Fruit fly (Drosophila melanogaster) whole organism, pupa: ENCODE data around the gene Ccn.

Source experiments
- CG10348 ChIP-seq: fragments of 200-800 bp; sonication (Bioruptor generic); IDR thresholded peaks from 2 replicates; pipeline ENCODE4 v1.3.6; 2022; ENCODE audit warnings: missing biosample characterization, missing genetic modification characterization
- CG12605 ChIP-seq: fragments of 200-800 bp; sonication (Bioruptor generic); IDR thresholded peaks from 2 replicates; pipeline ENCODE4 v1.3.6; 2022; ENCODE audit warnings: missing biosample characterization, missing genetic modification characterization
- CG13204 ChIP-seq: fragments of 200-800 bp; sonication (Bioruptor generic); optimal IDR thresholded peaks from 2 replicates; lab custom pipeline; 2018; ENCODE audit warnings: missing biosample characterization, mild to moderate bottlenecking, missing genetic modification characterization, moderate library complexity
- CG14655 ChIP-seq: fragments of 200-800 bp; sonication (Bioruptor generic); optimal IDR thresholded peaks from 3 replicates; lab custom pipeline; 2017; ENCODE audit warnings: mild to moderate bottlenecking, missing biosample characterization, missing genetic modification reagents, missing genetic modification characterization
- CG15710 ChIP-seq: fragments of 200-800 bp; sonication (Bioruptor generic); optimal IDR thresholded peaks from 2 replicates; lab custom pipeline; 2018; ENCODE audit warnings: missing biosample characterization, mild to moderate bottlenecking, missing genetic modification characterization, moderate library complexity
- CG17806 ChIP-seq: fragments of 200-800 bp; sonication (Bioruptor generic); optimal IDR thresholded peaks from 2 replicates; lab custom pipeline; 2018; ENCODE audit warnings: missing biosample characterization, mild to moderate bottlenecking, missing genetic modification characterization, moderate library complexity
- CG32121 ChIP-seq: fragments of 200-800 bp; sonication (Bioruptor generic); IDR thresholded peaks from 2 replicates; pipeline ENCODE4 v1.3.6; 2022; ENCODE audit warnings: missing biosample characterization, missing genetic modification characterization
- CG34367 ChIP-seq: fragments of 200-800 bp; sonication (Bioruptor generic); optimal IDR thresholded peaks from 2 replicates; lab custom pipeline; 2018; ENCODE audit warnings: missing biosample characterization, mild to moderate bottlenecking, missing genetic modification characterization
- CG4496 ChIP-seq: fragments of 200-800 bp; sonication (Bioruptor generic); IDR thresholded peaks from 3 replicates; pipeline ENCODE4 v1.3.6; 2022; ENCODE audit warnings: missing biosample characterization, missing genetic modification characterization
- CG8159 ChIP-seq: fragments of 200-800 bp; sonication (Bioruptor generic); optimal IDR thresholded peaks from 3 replicates; lab custom pipeline; 2018; ENCODE audit warnings: missing biosample characterization, mild to moderate bottlenecking, missing genetic modification characterization, moderate library complexity
- CG8301 ChIP-seq: fragments of 200-800 bp; sonication (Bioruptor generic); optimal IDR thresholded peaks from 2 replicates; lab custom pipeline; 2018; ENCODE audit warnings: missing biosample characterization, mild to moderate bottlenecking, missing genetic modification characterization
- CG9948 ChIP-seq: fragments of 200-800 bp; sonication (Bioruptor generic); optimal IDR thresholded peaks from 2 replicates; lab custom pipeline; 2018; ENCODE audit warnings: missing biosample characterization, mild to moderate bottlenecking, missing genetic modification characterization, moderate library complexity
- D1 ChIP-seq: fragments of 200-800 bp; sonication (Bioruptor generic); optimal IDR thresholded peaks from 2 replicates; lab custom pipeline; 2018; ENCODE audit warnings: missing biosample characterization, mild to moderate bottlenecking, missing genetic modification characterization, moderate library complexity
- EcR ChIP-seq: fragments of 200-800 bp; sonication (Bioruptor generic); optimal IDR thresholded peaks from 3 replicates; lab custom pipeline; 2019; ENCODE audit warnings: missing biosample characterization, missing genetic modification characterization, mild to moderate bottlenecking, moderate library complexity, missing genetic modification reagents
- Ets98B ChIP-seq: fragments of 200-800 bp; sonication (Bioruptor generic); IDR thresholded peaks from 2 replicates; pipeline ENCODE4 v1.3.6; 2022; ENCODE audit warnings: missing biosample characterization, missing genetic modification characterization
- Pif1A ChIP-seq: fragments of 200-800 bp; sonication (Bioruptor generic); optimal IDR thresholded peaks from 3 replicates; lab custom pipeline; 2016; ENCODE audit warnings: missing biosample characterization, missing genetic modification characterization
- Pif1B ChIP-seq: fragments of 200-800 bp; sonication (Bioruptor generic); optimal IDR thresholded peaks from 3 replicates; lab custom pipeline; 2016; ENCODE audit warnings: missing biosample characterization, missing genetic modification characterization
- Snoo ChIP-seq: fragments of 200-800 bp; sonication (Bioruptor generic); optimal IDR thresholded peaks from 3 replicates; lab custom pipeline; 2017; ENCODE audit warnings: missing biosample characterization, mild to moderate bottlenecking, missing genetic modification characterization, inconsistent platforms
- fd96Ca ChIP-seq: fragments of 200-800 bp; sonication (Bioruptor generic); IDR thresholded peaks from 3 replicates; pipeline ENCODE4 v1.3.6; 2022; ENCODE audit warnings: missing biosample characterization, missing genetic modification characterization
- gl ChIP-seq: fragments of 200-800 bp; sonication (Bioruptor generic); optimal IDR thresholded peaks from 2 replicates; lab custom pipeline; 2018; ENCODE audit warnings: missing biosample characterization, mild to moderate bottlenecking, missing genetic modification characterization
- rn ChIP-seq: fragments of 200-800 bp; sonication (Bioruptor generic); IDR thresholded peaks from 2 replicates; pipeline ENCODE4 v1.3.6; 2022; ENCODE audit warnings: missing biosample characterization, missing genetic modification characterization

Ccn gene

DNA sequence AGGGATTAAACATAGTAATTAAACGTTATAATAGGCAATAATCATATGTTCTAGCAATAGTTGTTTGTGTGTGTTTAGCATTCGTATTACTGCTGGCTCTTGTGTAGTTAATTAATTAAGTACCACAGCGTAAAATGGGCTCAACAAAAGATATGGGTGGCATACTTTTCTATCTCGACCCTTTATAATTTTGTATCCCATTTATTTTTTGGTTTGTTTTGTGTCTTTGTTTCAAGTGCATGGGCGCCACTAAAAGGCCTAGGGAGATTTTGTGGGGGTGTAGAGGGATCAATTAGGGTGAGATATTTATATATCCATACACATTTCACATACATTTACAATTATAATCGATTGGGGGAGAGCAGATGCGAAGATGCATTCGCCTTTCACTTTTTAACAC is 42.3 kb upstream of the Ccn start:
- TF ChIP-seq gl (no peak), Snoo (tag; lab: Kevin White, UChicago) (no peak), fd96Ca (no peak), Ets98B (GFP tag; lab: Robert Waterston, UW) (no peak), D1 (tag; lab: Kevin White, UChicago) (no peak), CG10348 (GFP tag; lab: Robert Waterston, UW) (no peak), CG4496 (GFP tag; lab: Robert Waterston, UW) (no peak), Pif1A (GFP tag; lab: Kevin White, UChicago) (no peak)

DNA sequence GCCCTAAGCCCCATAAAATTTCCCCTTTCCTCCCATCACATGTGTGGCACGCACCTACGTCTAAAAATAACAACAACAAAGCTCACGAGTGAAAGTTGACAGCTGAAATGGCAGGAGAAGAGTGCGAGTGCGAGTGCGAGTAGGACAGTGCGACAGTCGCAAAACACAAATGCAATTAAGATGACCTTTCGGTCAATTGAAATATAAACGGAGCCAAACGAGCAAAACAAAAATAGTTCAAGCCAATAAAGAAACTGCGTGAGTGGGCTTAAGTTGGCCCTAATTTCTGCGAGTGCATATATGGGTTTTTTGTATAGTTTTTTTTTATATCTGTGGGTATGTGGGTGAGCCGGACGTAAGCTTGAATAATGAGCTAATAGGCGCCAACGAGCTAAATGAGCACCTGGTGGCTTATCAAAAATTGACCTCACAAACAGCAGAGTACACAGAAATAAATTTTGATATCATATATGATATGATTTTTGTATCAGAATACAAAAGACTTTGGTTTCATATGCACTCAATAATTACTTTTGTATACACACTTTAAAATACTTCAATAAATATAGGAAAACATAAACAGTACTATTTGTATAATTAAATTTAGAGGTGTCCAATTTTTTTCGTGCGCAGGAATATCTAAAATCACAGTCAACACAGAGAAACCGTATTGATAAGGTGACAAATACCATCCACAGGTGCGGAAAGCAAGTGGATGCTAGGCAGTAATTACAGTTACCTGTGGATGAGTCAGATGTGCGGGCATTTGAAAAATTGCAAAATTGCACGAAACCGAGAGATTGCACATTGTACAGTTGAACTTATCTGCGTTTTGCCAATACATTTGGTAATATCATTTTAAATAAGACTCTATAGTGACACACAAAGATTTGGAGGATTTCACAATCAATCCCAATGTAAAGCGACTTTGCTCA is 37.8 kb upstream of the Ccn start:
- TF ChIP-seq Ets98B (GFP tag; lab: Robert Waterston, UW) (peak; percentile 48), CG8301 (no peak)

DNA sequence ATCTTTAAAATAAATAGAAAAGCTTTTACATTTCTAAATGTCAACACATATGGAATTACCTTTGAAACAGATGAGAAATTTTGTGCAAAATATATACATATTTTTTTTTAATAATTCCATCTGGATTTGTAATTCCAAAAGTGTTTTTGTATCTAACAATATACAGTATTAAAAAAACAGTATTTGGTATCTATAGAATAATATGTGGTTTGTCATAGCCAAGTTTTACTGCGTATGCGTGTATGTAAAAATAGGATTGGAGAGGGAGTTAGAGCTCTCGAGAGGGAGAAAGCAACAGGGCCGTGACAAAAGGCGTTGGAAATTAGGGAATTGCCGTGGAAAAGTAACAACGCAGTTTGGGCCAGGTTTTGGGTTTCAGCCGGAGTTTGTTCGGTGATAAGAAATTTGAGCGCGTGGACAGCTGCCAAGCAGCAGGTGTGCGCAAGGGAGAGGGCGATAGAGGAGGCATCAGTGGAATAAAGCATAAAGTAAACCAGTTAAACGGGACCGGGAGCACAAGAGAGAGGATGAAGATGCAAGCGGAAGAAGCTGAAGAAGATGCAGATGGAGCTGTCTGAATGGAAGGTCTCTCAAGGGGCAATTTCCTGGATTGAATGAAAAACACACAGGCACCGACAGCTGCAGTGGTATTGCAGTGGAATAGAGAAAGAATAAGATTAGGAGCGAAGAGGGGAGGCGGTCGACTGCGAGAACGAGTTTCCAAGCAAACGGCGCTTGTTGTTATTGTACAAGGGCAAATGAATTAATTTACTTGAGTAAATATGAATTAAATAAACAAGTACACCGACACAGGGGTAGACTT is 36.7 kb upstream of the Ccn start:
- TF ChIP-seq Snoo (tag; lab: Kevin White, UChicago) (peak; percentile 34), rn (GFP tag; lab: Robert Waterston, UW) (no peak), CG4496 (GFP tag; lab: Robert Waterston, UW) (no peak; the same call in 2 of the 3 replicates), D1 (tag; lab: Kevin White, UChicago) (peak; percentile 37), EcR (GFP tag; lab: Kevin White, UChicago) (peak; percentile 57), CG8159 (tag; lab: Kevin White, UChicago) (peak; percentile 8), gl (no peak), CG9948 (tag; lab: Kevin White, UChicago) (peak; percentile 29), CG12605 (GFP tag; lab: Robert Waterston, UW) (0 out of 2 replicates have a peak, but pooled peaks have one; percentile 10), Pif1A (GFP tag; lab: Kevin White, UChicago) (peak; percentile 68), CG15710 (tag; lab: Kevin White, UChicago) (no peak), CG13204 (GFP tag; lab: Kevin White, UChicago) (peak; percentile 16)
- TF ChIP-seq, all 21 proteins: peak for 8

DNA sequence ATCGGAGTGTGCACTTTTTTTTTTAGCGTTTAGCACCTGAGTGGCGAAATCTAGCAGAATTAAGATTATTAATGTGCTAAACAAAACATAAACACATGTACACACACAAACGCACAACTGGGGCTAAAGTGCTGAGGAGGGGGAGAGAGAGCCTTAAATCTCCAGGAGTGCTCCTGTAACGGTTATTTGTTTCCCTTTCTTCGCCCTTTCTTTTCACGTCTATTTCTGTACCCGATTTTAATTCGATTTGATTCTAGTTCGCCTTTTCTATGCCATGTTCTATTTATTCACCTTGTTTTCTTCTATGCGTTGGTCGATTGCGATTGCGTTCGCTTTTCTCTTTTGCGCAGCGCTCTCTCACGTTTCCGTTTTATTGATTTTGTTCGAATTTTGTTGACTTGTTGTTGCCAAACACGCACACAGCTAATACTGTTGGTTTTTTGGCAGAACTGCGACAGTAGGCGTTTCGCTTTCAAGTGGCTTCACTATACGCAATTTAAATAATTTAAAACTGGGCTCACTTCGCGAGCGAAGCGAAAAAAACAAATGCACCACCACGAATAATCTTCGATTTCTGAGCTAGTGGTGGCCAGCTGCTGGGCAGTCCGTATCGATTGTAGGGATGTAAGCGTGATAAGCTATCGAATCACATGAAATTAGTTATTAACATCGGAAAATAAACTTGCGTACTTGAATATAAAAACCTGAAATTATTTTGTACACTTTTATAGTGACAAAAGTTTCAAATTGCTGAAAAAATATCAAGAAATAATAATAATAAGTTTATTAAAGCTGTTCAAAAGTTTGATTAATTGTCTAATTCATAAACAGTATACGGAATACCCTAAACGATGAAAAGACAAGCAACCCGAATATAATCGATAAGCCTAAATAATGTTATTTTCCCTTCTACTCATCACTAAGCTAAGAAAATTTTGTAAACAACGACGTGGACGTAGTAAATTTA is 35.8 kb upstream of the Ccn start, which contains the start of the genes Krn, Ndfip and CG7484:
Krn (minus strand) TSS at position 580 of the 967 bp plus-strand sequence.
Ndfip (minus strand) TSS at position 580 of the 967 bp plus-strand sequence.
CG7484 (plus strand) TSS at position 917 of the 967 bp plus-strand sequence.
- TF ChIP-seq rn (GFP tag; lab: Robert Waterston, UW): peak; percentile 59; the same call in 1 of the 2 replicates
- peak; percentile 75 for TF ChIP-seq CG32121 (GFP tag; lab: Robert Waterston, UW)
- TF ChIP-seq CG15710 (tag; lab: Kevin White, UChicago): peak; percentile 88
- TF ChIP-seq CG8159 (tag; lab: Kevin White, UChicago): peak; percentile 87
- TF ChIP-seq Pif1A (GFP tag; lab: Kevin White, UChicago): peak; percentile 64
- peak; percentile 65 for TF ChIP-seq Ets98B (GFP tag; lab: Robert Waterston, UW)
- TF ChIP-seq D1 (tag; lab: Kevin White, UChicago): peak; percentile 68
- TF ChIP-seq CG17806 (tag; lab: Kevin White, UChicago): peak; percentile 79
- no peak for TF ChIP-seq EcR (GFP tag; lab: Kevin White, UChicago)
- peak; percentile 63 for TF ChIP-seq CG10348 (GFP tag; lab: Robert Waterston, UW)
- TF ChIP-seq CG14655 (GFP tag; lab: Kevin White, UChicago): peak; percentile 78
- peak; percentile 70 for TF ChIP-seq CG34367
- peak; percentile 74 for TF ChIP-seq Snoo (tag; lab: Kevin White, UChicago)
- TF ChIP-seq CG4496 (GFP tag; lab: Robert Waterston, UW): peak; percentile 86; the same call in 2 of the 3 replicates
- peak; percentile 36 for TF ChIP-seq gl
- 0 out of 2 replicates have a peak, but pooled peaks have one; percentile 22 for TF ChIP-seq CG12605 (GFP tag; lab: Robert Waterston, UW)
- no peak for TF ChIP-seq CG13204 (GFP tag; lab: Kevin White, UChicago)
- peak; percentile 70 for TF ChIP-seq CG8301
- TF ChIP-seq Pif1B: peak; percentile 68
- TF ChIP-seq fd96Ca: no peak
- peak; percentile 82 for TF ChIP-seq CG9948 (tag; lab: Kevin White, UChicago)
- TF ChIP-seq, all 21 proteins: peak for 18
